Worm (Caenorhabditis elegans): ENCODE results near the gene pef-1.

DNA sequence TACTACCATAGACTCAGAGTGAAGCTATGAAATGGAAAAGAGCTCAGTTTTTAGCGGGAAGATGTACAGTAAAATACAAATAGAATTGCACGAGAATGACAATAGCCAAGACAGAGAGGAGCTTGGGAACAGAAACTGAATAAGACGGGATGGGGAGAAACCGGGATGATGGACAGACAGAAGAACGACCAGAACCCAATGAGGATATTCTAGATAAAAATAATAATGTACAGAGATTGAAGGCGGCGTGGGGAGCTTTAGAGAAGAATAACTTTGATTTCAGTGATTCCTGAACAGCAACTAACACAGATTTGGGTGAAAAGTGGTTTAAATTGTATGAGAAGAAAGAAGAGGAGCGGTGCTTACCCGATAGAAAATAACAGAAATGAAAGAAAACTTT lies 44.7 kb downstream of the pef-1 start:
- TF ChIP-seq F13H6.1 (tag; optimal IDR thresholded peaks at IDR 0.05) (no peak), ceh-19 (GFP tag; optimal IDR thresholded peaks at IDR 0.05) (no peak), ama-1 (optimal IDR thresholded peaks at IDR 0.05) (no peak), nfya-1 (tag; optimal IDR thresholded peaks at IDR 0.05) (no peak), pqm-1 (tag; optimal IDR thresholded peaks at IDR 0.05) (no peak), ceh-14 (tag; optimal IDR thresholded peaks at IDR 0.05) (no peak), fkh-6 (tag; optimal IDR thresholded peaks at IDR 0.05) (no peak), hlh-8 (tag; optimal IDR thresholded peaks at IDR 0.05) (no peak)

Data from whole organism, late embryonic.